Fruit fly (Drosophila melanogaster) whole organism, embryonic: ENCODE data around the gene Pvf3.

ENCODE experiments used
- Ada2b ChIP-seq: fragments of 200-800 bp; sonication (Bioruptor generic); IDR thresholded peaks from 2 replicates; pipeline ENCODE4 v1.3.6; 2022; ENCODE audit warnings: missing biosample characterization, missing genetic modification characterization
- Blimp-1 ChIP-seq: fragments of 200-800 bp; sonication (Bioruptor generic); optimal IDR thresholded peaks from 3 replicates; lab custom pipeline; 2018; ENCODE audit warnings: missing biosample characterization, missing genetic modification characterization, mild to moderate bottlenecking, moderate library complexity, missing genetic modification reagents
- CG10654 ChIP-seq: fragments of 200-800 bp; sonication (Bioruptor generic); optimal IDR thresholded peaks from 2 replicates; lab custom pipeline; 2016; ENCODE audit warnings: missing biosample characterization, missing genetic modification characterization
- CG11093 ChIP-seq: fragments of 200-800 bp; sonication (Bioruptor generic); IDR thresholded peaks from 3 replicates; pipeline ENCODE4 v1.3.6; 2022; ENCODE audit warnings: missing biosample characterization, missing genetic modification characterization
- CG11504 ChIP-seq: fragments of 200-800 bp; sonication (Bioruptor generic); optimal IDR thresholded peaks from 3 replicates; lab custom pipeline; 2019; ENCODE audit warnings: missing biosample characterization, mild to moderate bottlenecking, missing genetic modification characterization, moderate library complexity
- CG12219 ChIP-seq: fragments of 200-800 bp; sonication (Bioruptor generic); optimal IDR thresholded peaks from 3 replicates; lab custom pipeline; 2018; ENCODE audit warnings: missing biosample characterization, mild to moderate bottlenecking, missing genetic modification characterization
- CG12391 ChIP-seq: fragments of 200-800 bp; sonication (Bioruptor generic); optimal IDR thresholded peaks from 3 replicates; lab custom pipeline; 2018; ENCODE audit warnings: missing biosample characterization, mild to moderate bottlenecking, missing genetic modification characterization, moderate library complexity
- CG13775 ChIP-seq: fragments of 200-800 bp; sonication (Bioruptor generic); optimal IDR thresholded peaks from 3 replicates; lab custom pipeline; 2017; ENCODE audit warnings: missing biosample characterization, mild to moderate bottlenecking, missing genetic modification characterization
- CG16863 ChIP-seq: fragments of 200-800 bp; sonication (Bioruptor generic); optimal IDR thresholded peaks from 3 replicates; lab custom pipeline; 2016; ENCODE audit warnings: missing biosample characterization, missing genetic modification characterization
- CG17802 ChIP-seq: fragments of 200-800 bp; sonication (Bioruptor generic); optimal IDR thresholded peaks from 2 replicates; lab custom pipeline; 2018; ENCODE audit warnings: missing biosample characterization, mild to moderate bottlenecking, missing genetic modification characterization, moderate library complexity
- CG2199 ChIP-seq: fragments of 200-800 bp; sonication (Bioruptor generic); IDR thresholded peaks from 3 replicates; pipeline ENCODE4 v1.3.6; 2022; ENCODE audit warnings: missing biosample characterization, missing genetic modification characterization
- CG2712 ChIP-seq: fragments of 200-800 bp; optimal IDR thresholded peaks from 3 replicates; lab custom pipeline; 2019; ENCODE audit warnings: missing biosample characterization, mild to moderate bottlenecking, missing genetic modification characterization, moderate library complexity
- CG30020 ChIP-seq: fragments of 200-800 bp; optimal IDR thresholded peaks from 2 replicates; lab custom pipeline; 2019; ENCODE audit warnings: missing biosample characterization, mild to moderate bottlenecking, missing genetic modification characterization, moderate library complexity
- CG31441 ChIP-seq: fragments of 200-800 bp; sonication (Bioruptor generic); IDR thresholded peaks from 2 replicates; pipeline ENCODE4 v1.3.6; 2022; ENCODE audit warnings: missing biosample characterization, missing genetic modification characterization
- CG3281 ChIP-seq: fragments of 200-800 bp; sonication (Bioruptor generic); optimal IDR thresholded peaks from 3 replicates; lab custom pipeline; 2017; ENCODE audit warnings: missing biosample characterization, mild to moderate bottlenecking, missing genetic modification characterization
- CG3726 ChIP-seq: fragments of 200-800 bp; sonication (Bioruptor generic); IDR thresholded peaks from 3 replicates; pipeline ENCODE4, ENCODE4 v1.3.6; 2022; ENCODE audit warnings: missing biosample characterization, missing genetic modification characterization
- CG4328 ChIP-seq: fragments of 200-800 bp; sonication (Bioruptor generic); optimal IDR thresholded peaks from 3 replicates; lab custom pipeline; 2017; ENCODE audit warnings: missing biosample characterization, missing genetic modification reagents, missing genetic modification characterization
- CG6175 ChIP-seq: fragments of 200-800 bp; sonication (Bioruptor generic); IDR thresholded peaks from 3 replicates; pipeline ENCODE4 v1.3.6; 2022; ENCODE audit warnings: missing biosample characterization, missing genetic modification characterization
- CG9609 ChIP-seq: fragments of 200-800 bp; sonication (Bioruptor generic); optimal IDR thresholded peaks from 3 replicates; lab custom pipeline; 2016; ENCODE audit warnings: missing biosample characterization, missing genetic modification characterization
- CG9817 ChIP-seq: fragments of 200-800 bp; sonication (Bioruptor generic); optimal IDR thresholded peaks from 2 replicates; lab custom pipeline; 2018; ENCODE audit warnings: missing biosample characterization, mild to moderate bottlenecking, missing genetic modification characterization, moderate library complexity
- CTCF ChIP-seq: fragments of 200-800 bp; sonication (Bioruptor generic); optimal IDR thresholded peaks from 2 replicates; lab custom pipeline; 2017; ENCODE audit warnings: missing biosample characterization, mild to moderate bottlenecking, missing genetic modification characterization, moderate library complexity
- D19B ChIP-seq: fragments of 200-800 bp; sonication (Bioruptor generic); optimal IDR thresholded peaks from 2 replicates; lab custom pipeline; 2017; ENCODE audit warnings: missing biosample characterization, mild to moderate bottlenecking, missing genetic modification characterization
- Doc3 ChIP-seq: fragments of 200-800 bp; sonication (Bioruptor generic); IDR thresholded peaks from 3 replicates; pipeline ENCODE4 v1.3.6; 2022; ENCODE audit warnings: missing biosample characterization, missing genetic modification characterization; ENCODE audit not compliant: partially characterized antibody
- Ets65A ChIP-seq: fragments of 200-800 bp; sonication (Bioruptor generic); peaks from one replicate; lab custom pipeline; 2016; ENCODE audit warnings: missing biosample characterization, missing genetic modification characterization
- Ets97D ChIP-seq: fragments of 200-800 bp; sonication (Bioruptor generic); optimal IDR thresholded peaks from 3 replicates; lab custom pipeline; 2016; ENCODE audit warnings: missing biosample characterization, missing genetic modification characterization
- HLH54F ChIP-seq: fragments of 200-800 bp; sonication (Bioruptor generic); optimal IDR thresholded peaks from 3 replicates; lab custom pipeline; 2016; ENCODE audit warnings: missing biosample characterization, missing genetic modification characterization
- Hand ChIP-seq: fragments of 200-800 bp; sonication (Bioruptor generic); optimal IDR thresholded peaks from 2 replicates; lab custom pipeline; 2017; ENCODE audit warnings: mild to moderate bottlenecking, missing biosample characterization, missing genetic modification reagents, missing genetic modification characterization
- Oli ChIP-seq: fragments of 200-800 bp; sonication (Bioruptor generic); optimal IDR thresholded peaks from 2 replicates; lab custom pipeline; 2018; ENCODE audit warnings: missing biosample characterization, mild to moderate bottlenecking, missing genetic modification characterization, moderate library complexity
- Ptx1 ChIP-seq: fragments of 200-800 bp; sonication (Bioruptor generic); IDR thresholded peaks from 2 replicates; pipeline ENCODE4 v1.3.6; 2022; ENCODE audit warnings: missing biosample characterization, missing genetic modification characterization
- Sox100B ChIP-seq: fragments of 200-800 bp; sonication (Bioruptor generic); optimal IDR thresholded peaks from 3 replicates; lab custom pipeline; 2018; ENCODE audit warnings: missing biosample characterization, mild to moderate bottlenecking, missing genetic modification characterization
- YL-1 ChIP-seq: fragments of 200-800 bp; sonication (Bioruptor generic); optimal IDR thresholded peaks from 3 replicates; lab custom pipeline; 2017; ENCODE audit warnings: missing biosample characterization, mild to moderate bottlenecking, missing genetic modification characterization
- chn ChIP-seq: fragments of 200-800 bp; sonication (Bioruptor generic); optimal IDR thresholded peaks from 2 replicates; lab custom pipeline; 2016; ENCODE audit warnings: missing biosample characterization, missing genetic modification characterization
- crol ChIP-seq: fragments of 200-800 bp; sonication (Bioruptor generic); IDR thresholded peaks from 2 replicates; pipeline ENCODE4 v1.3.6; 2022; ENCODE audit warnings: missing biosample characterization, missing genetic modification characterization
- crp ChIP-seq, 2 experiments: fragments of 200-800 bp; sonication (Bioruptor generic); optimal IDR thresholded peaks; 2 replicates in 1 of 2; 3 replicates in 1 of 2; lab custom pipeline; 2017; ENCODE audit warnings: missing biosample characterization in 2 of 2, missing genetic modification characterization in 2 of 2, mild to moderate bottlenecking in 1 of 2, moderate library complexity in 1 of 2
- gcm ChIP-seq: fragments of 200-800 bp; sonication (Bioruptor generic); optimal IDR thresholded peaks from 2 replicates; lab custom pipeline; 2019; ENCODE audit warnings: missing biosample characterization, mild to moderate bottlenecking, missing genetic modification characterization, moderate library complexity
- grn ChIP-seq: fragments of 200-800 bp; sonication (Bioruptor generic); optimal IDR thresholded peaks from 3 replicates; lab custom pipeline; 2017; ENCODE audit warnings: missing biosample characterization, missing genetic modification characterization
- gsb-n ChIP-seq: fragments of 200-800 bp; sonication (Bioruptor generic); optimal IDR thresholded peaks from 3 replicates; lab custom pipeline; 2018; ENCODE audit warnings: missing biosample characterization, mild to moderate bottlenecking, missing genetic modification characterization
- lab ChIP-seq: fragments of 200-800 bp; sonication (Bioruptor generic); optimal IDR thresholded peaks from 3 replicates; lab custom pipeline; 2017; ENCODE audit warnings: missing biosample characterization, missing genetic modification characterization, mild to moderate bottlenecking, moderate library complexity, missing genetic modification reagents
- maf-S ChIP-seq: fragments of 200-800 bp; sonication (Bioruptor generic); optimal IDR thresholded peaks from 2 replicates; lab custom pipeline; 2016; ENCODE audit warnings: missing biosample characterization, missing genetic modification characterization
- nmo ChIP-seq: fragments of 200-800 bp; sonication (Bioruptor generic); optimal IDR thresholded peaks from 2 replicates; lab custom pipeline; 2018; ENCODE audit warnings: missing biosample characterization, mild to moderate bottlenecking, missing genetic modification characterization, moderate library complexity
- peb ChIP-seq: fragments of 200-800 bp; sonication (Bioruptor generic); IDR thresholded peaks from 2 replicates; pipeline ENCODE4 v1.3.6; 2022; ENCODE audit warnings: missing biosample characterization, missing genetic modification characterization
- pnt ChIP-seq: fragments of 200-800 bp; sonication (Bioruptor generic); optimal IDR thresholded peaks from 3 replicates; lab custom pipeline; 2016; ENCODE audit warnings: missing biosample characterization, missing genetic modification characterization
- ro ChIP-seq: fragments of 200-800 bp; sonication (Bioruptor generic); IDR thresholded peaks from 2 replicates; pipeline ENCODE4 v1.3.6; 2022; ENCODE audit warnings: missing biosample characterization, missing genetic modification characterization
- sd ChIP-seq: fragments of 200-800 bp; sonication (Bioruptor generic); optimal IDR thresholded peaks from 3 replicates; lab custom pipeline; 2018; ENCODE audit warnings: missing biosample characterization, mild to moderate bottlenecking, missing genetic modification characterization, moderate library complexity
- slou ChIP-seq: fragments of 200-800 bp; sonication (Bioruptor generic); optimal IDR thresholded peaks from 3 replicates; lab custom pipeline; 2016; ENCODE audit warnings: missing biosample characterization, missing genetic modification characterization
- sqz ChIP-seq: fragments of 200-800 bp; sonication (Bioruptor generic); optimal IDR thresholded peaks from 3 replicates; lab custom pipeline; 2018; ENCODE audit warnings: missing biosample characterization, mild to moderate bottlenecking, missing genetic modification characterization
- tap ChIP-seq: fragments of 200-800 bp; optimal IDR thresholded peaks from 3 replicates; lab custom pipeline; 2019; ENCODE audit warnings: missing biosample characterization, mild to moderate bottlenecking, missing genetic modification characterization, moderate library complexity
- tio ChIP-seq: fragments of 200-800 bp; sonication (Bioruptor generic); optimal IDR thresholded peaks from 2 replicates; lab custom pipeline; 2017; ENCODE audit warnings: missing biosample characterization, missing genetic modification characterization, inconsistent platforms
- toy ChIP-seq: fragments of 200-800 bp; sonication (Bioruptor generic); IDR thresholded peaks from 2 replicates; pipeline ENCODE4 v1.3.6; 2022; ENCODE audit warnings: missing biosample characterization, missing genetic modification characterization
- twi ChIP-seq: fragments of 200-800 bp; optimal IDR thresholded peaks from 2 replicates; lab custom pipeline; 2019; ENCODE audit warnings: missing biosample characterization, mild to moderate bottlenecking, missing genetic modification characterization, moderate library complexity

Pvf3 gene

DNA sequence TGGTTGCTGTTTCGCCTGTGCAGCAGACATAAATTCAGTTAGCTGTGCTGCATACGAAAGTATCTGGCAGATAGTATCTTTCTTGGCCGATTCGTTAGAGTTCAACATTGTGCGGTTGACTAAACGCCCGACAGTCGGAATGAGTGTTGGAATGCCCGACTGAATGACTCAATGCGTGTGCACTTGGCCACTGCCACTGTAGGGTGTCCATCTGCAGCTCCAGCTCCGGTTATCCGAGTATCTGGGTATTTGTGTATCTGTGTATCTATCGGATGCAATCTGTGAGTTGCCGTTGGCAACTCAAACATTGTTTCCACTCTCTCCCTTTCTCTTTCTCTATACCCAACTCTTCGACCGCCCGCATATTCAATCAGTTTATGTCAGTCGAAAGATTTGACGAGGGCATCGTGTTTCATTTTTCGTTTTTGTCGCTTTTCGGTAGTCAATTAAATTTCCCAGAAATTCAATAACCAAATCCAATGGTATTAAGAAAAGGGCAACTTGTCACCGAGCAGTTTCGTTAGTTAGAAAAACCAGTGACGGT lies 32.2 kb downstream of the Pvf3 start:
- TF ChIP-seq sd (peak; percentile 63), twi (tag; lab: Kevin White, UChicago) (peak; percentile 51), grn (GFP tag; lab: Kevin White, UChicago) (peak; percentile 70), CG9609 (GFP tag; lab: Kevin White, UChicago) (no peak), Ptx1 (GFP tag; lab: Robert Waterston, UW) (no peak), gcm (GFP tag; lab: Kevin White, UChicago) (peak; percentile 93), CG10654 (no peak), CG3726 (GFP tag; lab: Robert Waterston, UW) (no peak), Hand (GFP tag; lab: Kevin White, UChicago) (no peak), Doc3 (no peak), CG6175 (GFP tag; lab: Robert Waterston, UW) (no peak), CG12391 (tag; lab: Kevin White, UChicago) (no peak), tio (GFP tag; lab: Kevin White, UChicago) (no peak), Blimp-1 (GFP tag; lab: Kevin White, UChicago) (peak; percentile 77), CG11504 (tag; lab: Kevin White, UChicago) (peak; percentile 2), CG31441 (GFP tag; lab: Robert Waterston, UW) (no peak), CG2712 (tag; lab: Kevin White, UChicago) (no peak), CG2199 (GFP tag; lab: Robert Waterston, UW) (0 out of 3 replicates have a peak, but pooled peaks have one; percentile 45), CG16863 (GFP tag; lab: Kevin White, UChicago) (no peak), maf-S (GFP tag; lab: Kevin White, UChicago) (no peak), Ada2b (GFP tag; lab: Robert Waterston, UW) (no peak), CG17802 (tag; lab: Kevin White, UChicago) (no peak), gsb-n (tag; lab: Kevin White, UChicago) (peak; percentile 7), pnt (GFP tag; lab: Kevin White, UChicago) (no peak), ro (GFP tag; lab: Robert Waterston, UW) (no peak), YL-1 (GFP tag; lab: Kevin White, UChicago) (no peak), HLH54F (GFP tag; lab: Kevin White, UChicago) (no peak)

dm6 chr2L:7123695-7124094 lies 33.8 kb downstream of the Pvf3 start:
- peak; percentile 83 for TF ChIP-seq Oli (tag; lab: Kevin White, UChicago)
- TF ChIP-seq Sox100B (GFP tag; lab: Kevin White, UChicago): peak; percentile 67
- peak; percentile 66 for TF ChIP-seq lab (GFP tag; lab: Kevin White, UChicago)
- TF ChIP-seq crp (GFP tag; optimal IDR thresholded peaks at IDR 0.05; lab: Kevin White, UChicago): no peak
- TF ChIP-seq crol: peak; percentile 72; the same call in 1 of the 2 replicates
- no peak for TF ChIP-seq Doc3
- TF ChIP-seq CG11093 (GFP tag; lab: Robert Waterston, UW): peak; percentile 58; the same call in 1 of the 3 replicates
- TF ChIP-seq toy (GFP tag; lab: Robert Waterston, UW): 0 out of 2 replicates have a peak, but pooled peaks have one; percentile 36
- TF ChIP-seq CG9817: peak; percentile 4
- peak; percentile 51 for TF ChIP-seq Ets97D
- peak; percentile 97 for TF ChIP-seq Ets65A
- TF ChIP-seq tap (tag; lab: Kevin White, UChicago): peak; percentile 74
- TF ChIP-seq CG13775 (GFP tag; lab: Kevin White, UChicago): peak; percentile 70
- no peak for TF ChIP-seq D19B
- peak; percentile 34 for TF ChIP-seq CG30020 (tag; lab: Kevin White, UChicago)
- TF ChIP-seq CG12219 (GFP tag; lab: Kevin White, UChicago): peak; percentile 68
- TF ChIP-seq nmo (GFP tag; lab: Kevin White, UChicago): peak; percentile 87
- TF ChIP-seq CG3281 (GFP tag; lab: Kevin White, UChicago): no peak
- peak; percentile 36 for TF ChIP-seq slou
- TF ChIP-seq CTCF (GFP tag; lab: Kevin White, UChicago): peak; percentile 11
- peak; percentile 30 for TF ChIP-seq HLH54F (GFP tag; lab: Kevin White, UChicago)
- peak; percentile 82 for TF ChIP-seq chn (GFP tag; lab: Kevin White, UChicago)
- peak; percentile 70 for TF ChIP-seq peb (GFP tag; lab: Robert Waterston, UW)
- peak; percentile 37 for TF ChIP-seq sqz
- TF ChIP-seq CG4328 (GFP tag; lab: Kevin White, UChicago): peak; percentile 9
